Worm (Caenorhabditis elegans): ENCODE measurements around the gene capa-1.

capa-1 gene

DNA sequence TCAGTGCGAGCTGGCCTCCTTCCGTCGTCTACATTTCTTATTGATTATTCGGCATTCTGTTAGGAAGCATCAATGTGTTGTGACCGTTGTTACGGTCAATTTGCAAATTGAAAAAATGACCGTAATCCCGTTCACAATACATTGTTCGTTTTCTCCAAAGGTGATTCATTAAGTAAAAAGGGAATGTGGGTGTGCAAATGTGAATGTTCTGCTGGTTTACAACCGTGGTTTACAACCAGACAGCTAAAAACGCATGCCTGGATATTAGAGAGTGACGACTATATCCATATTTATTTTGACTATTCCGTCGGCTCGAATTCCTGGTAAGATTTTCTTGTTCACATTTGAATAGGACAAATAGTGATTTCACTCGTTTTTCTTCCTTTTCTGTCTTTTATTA, at the start of gene capa-1:
Gene capa-1 (plus strand): TSS at position 301 of the 400 bp plus-strand sequence.
- TF ChIP-seq fkh-4 (tag; optimal IDR thresholded peaks at IDR 0.05; ENCODE audit: borderline replicate concordance) (no peak), fkh-8 (tag; optimal IDR thresholded peaks at IDR 0.05) (peak; percentile 16)

DNA sequence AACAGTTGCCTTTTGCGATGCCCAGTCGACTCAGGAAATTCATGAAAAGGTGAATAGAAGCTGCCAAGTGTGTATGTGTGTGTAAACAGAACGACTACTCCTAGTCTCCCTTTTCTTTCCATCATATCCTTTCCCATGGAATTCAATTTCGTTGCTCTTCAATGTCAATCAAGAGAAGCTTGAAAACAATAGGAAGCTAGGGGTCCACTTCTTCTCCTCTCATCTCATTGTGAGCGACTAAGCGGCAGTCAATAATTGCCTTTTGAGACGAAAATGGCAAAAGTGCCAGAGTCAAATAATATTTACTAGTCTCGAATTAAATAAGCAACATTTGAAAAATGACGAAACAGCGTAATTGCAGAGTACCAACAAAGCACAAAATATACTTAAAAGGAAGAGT, 49.6 kb upstream of the capa-1 start:
- peak; percentile 44 for TF ChIP-seq lin-14 (GFP tag; optimal IDR thresholded peaks at IDR 0.05)
- peak; percentile 9 for TF ChIP-seq fkh-10 (GFP tag; optimal IDR thresholded peaks at IDR 0.05)
- no peak for TF ChIP-seq fkh-4 (tag; optimal IDR thresholded peaks at IDR 0.05; ENCODE audit: borderline replicate concordance)
- no peak for TF ChIP-seq ets-5 (GFP tag; IDR thresholded peaks at IDR 0.05)

DNA sequence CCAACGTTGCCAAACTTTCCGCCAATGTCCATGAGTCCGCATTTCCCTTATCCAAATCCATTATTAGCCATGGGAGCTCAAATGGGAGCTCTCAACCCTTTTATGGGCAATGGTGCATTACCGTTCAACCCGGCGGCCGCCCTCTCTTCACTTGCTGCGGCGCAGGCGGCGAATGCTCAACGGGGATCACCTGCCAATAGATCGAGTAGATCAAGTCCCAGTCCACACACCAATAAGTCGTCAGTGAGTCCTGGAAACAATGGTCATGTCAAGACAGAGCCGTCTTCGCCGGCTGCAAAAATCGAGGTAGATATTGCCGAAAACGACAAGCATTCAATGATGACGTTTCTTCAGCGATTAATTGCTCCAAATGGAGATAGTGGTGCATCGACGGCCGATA, 47.0 kb upstream of the capa-1 start:
- TF ChIP-seq skn-1 (tag; optimal IDR thresholded peaks at IDR 0.05) (no peak), ama-1 (optimal IDR thresholded peaks at IDR 0.05) (no peak), ceh-63 (GFP tag; optimal IDR thresholded peaks at IDR 0.05) (no peak), unc-62 (GFP tag; optimal IDR thresholded peaks at IDR 0.05) (no peak), ceh-88 (GFP tag; IDR thresholded peaks at IDR 0.05) (no peak), sox-4 (tag; optimal IDR thresholded peaks at IDR 0.05) (no peak), ets-5 (GFP tag; IDR thresholded peaks at IDR 0.05) (no peak), unc-98 (GFP tag; IDR thresholded peaks at IDR 0.05) (no peak), hlh-17 (GFP tag; optimal IDR thresholded peaks at IDR 0.05; ENCODE audit: borderline replicate concordance) (no peak), nhr-77 (tag; optimal IDR thresholded peaks at IDR 0.05) (no peak), snpc-4 (tag; optimal IDR thresholded peaks at IDR 0.05) (no peak), lin-15B (tag; optimal IDR thresholded peaks at IDR 0.05) (no peak), lir-3 (tag; optimal IDR thresholded peaks at IDR 0.05; ENCODE audit: poor library complexity) (no peak), vab-15 (tag; optimal IDR thresholded peaks at IDR 0.05) (no peak), C34B4.2 (tag; optimal IDR thresholded peaks at IDR 0.05) (no peak), fos-1 (tag; optimal IDR thresholded peaks at IDR 0.05) (no peak), mab-9 (GFP tag; IDR thresholded peaks at IDR 0.05) (no peak), lin-35 (GFP tag; optimal IDR thresholded peaks at IDR 0.05) (no peak)

DNA sequence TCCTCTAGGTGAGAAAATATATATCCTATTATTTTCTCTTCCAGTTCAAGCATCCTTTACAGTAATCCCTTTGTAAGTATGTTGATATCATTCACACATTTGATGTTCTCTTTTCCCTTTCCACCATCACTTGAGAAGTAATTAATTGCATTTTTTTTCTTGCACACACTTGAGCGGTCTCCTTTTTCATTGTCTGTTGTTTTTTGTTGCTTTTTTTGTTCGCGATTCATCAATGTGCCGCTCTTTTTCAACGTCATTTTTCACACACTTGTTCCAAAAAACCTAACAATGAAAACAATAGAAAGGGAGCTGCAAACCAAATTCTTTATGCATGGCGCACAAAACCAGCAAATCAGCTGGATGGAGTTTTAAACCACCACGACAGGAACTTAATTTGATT, 43.6 kb upstream of the capa-1 start, which contains the start of gene F49E10.4:
Gene F49E10.4 (plus strand): TSS at position 301 of the 400 bp plus-strand sequence.
- TF ChIP-seq fkh-4 (tag; optimal IDR thresholded peaks at IDR 0.05; ENCODE audit: borderline replicate concordance) (no peak), mab-9 (GFP tag; IDR thresholded peaks at IDR 0.05) (no peak)

DNA sequence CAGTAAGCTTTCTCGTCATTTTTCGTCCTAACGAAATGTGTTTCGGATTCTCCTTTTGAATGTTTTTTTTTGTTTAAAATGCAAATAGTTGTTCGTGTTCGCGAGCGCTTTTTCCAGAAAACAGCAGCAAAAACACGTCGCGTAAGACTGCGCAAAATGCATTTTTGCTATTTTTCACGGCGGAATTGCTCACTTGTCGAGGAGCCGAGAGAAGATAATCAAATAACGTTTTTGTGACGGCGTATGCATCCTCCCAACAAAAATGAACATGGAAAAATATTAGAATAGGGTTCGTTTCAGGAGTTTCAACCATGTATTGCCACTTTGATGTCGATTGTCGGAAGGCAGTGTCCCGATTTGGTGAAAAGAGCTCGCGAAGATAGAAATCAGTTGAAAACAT, 42.2 kb upstream of the capa-1 start:
- no peak for TF ChIP-seq swsn-7 (tag; optimal IDR thresholded peaks at IDR 0.05)
- TF ChIP-seq pax-3 (tag; optimal IDR thresholded peaks at IDR 0.05): no peak
- no peak for TF ChIP-seq F16B12.6 (tag; optimal IDR thresholded peaks at IDR 0.05)
- TF ChIP-seq skn-1 (tag; optimal IDR thresholded peaks at IDR 0.05): no peak
- no peak for TF ChIP-seq nhr-28 (tag; optimal IDR thresholded peaks at IDR 0.05)
- TF ChIP-seq lin-14 (GFP tag; optimal IDR thresholded peaks at IDR 0.05): peak; percentile 20
- TF ChIP-seq fkh-10 (GFP tag; optimal IDR thresholded peaks at IDR 0.05): peak; percentile 28
- no peak for TF ChIP-seq nhr-85 (tag)

DNA sequence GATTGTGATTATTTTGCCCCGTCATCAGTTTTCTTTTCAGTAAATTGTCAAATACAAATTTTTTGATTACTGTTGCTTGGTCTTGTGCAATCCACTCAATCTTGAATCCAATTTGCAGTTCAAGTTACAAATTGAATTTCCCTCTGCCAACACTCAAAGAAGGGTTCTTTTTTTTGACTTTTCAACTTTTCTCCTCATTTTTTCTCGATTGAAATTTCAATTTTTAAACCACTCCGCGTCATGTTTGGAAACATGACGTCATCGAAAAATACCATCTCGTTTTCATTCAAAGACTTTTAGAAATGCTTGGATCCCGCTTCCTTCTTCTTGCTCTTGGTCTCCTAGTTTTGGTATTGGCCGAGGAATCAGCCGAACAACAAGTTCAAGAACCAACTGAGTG, 33.6 kb upstream of the capa-1 start, which contains the start of gene flp-7:
Gene flp-7 (plus strand): TSS at position 301 of the 400 bp plus-strand sequence.
- no peak for TF ChIP-seq egl-13 (tag; optimal IDR thresholded peaks at IDR 0.05)
- no peak for TF ChIP-seq nhr-84 (tag; optimal IDR thresholded peaks at IDR 0.05)
- no peak for TF ChIP-seq skn-1 (tag; optimal IDR thresholded peaks at IDR 0.05)
- TF ChIP-seq blmp-1 (tag; optimal IDR thresholded peaks at IDR 0.05): no peak

ce11 chrX:5890080-5890479, 29.1 kb upstream of the capa-1 start, which contains the start of gene F49E10.2:
Gene F49E10.2 (plus strand): TSS chrX:5890380.
- TF ChIP-seq snu-23 (GFP tag; optimal IDR thresholded peaks at IDR 0.05) (no peak), ztf-11 (tag; optimal IDR thresholded peaks at IDR 0.05) (no peak), pag-3 (tag; optimal IDR thresholded peaks at IDR 0.05; ENCODE audit: borderline replicate concordance, insufficient read depth) (no peak), jun-1 (tag; optimal IDR thresholded peaks at IDR 0.05) (no peak), nhr-11 (tag; optimal IDR thresholded peaks at IDR 0.05) (no peak), nhr-237 (tag; optimal IDR thresholded peaks at IDR 0.05) (no peak), fkh-10 (GFP tag; optimal IDR thresholded peaks at IDR 0.05) (no peak), vab-15 (tag; optimal IDR thresholded peaks at IDR 0.05) (no peak), ztf-4 (tag; optimal IDR thresholded peaks at IDR 0.05) (no peak), sup-37 (GFP tag; optimal IDR thresholded peaks at IDR 0.05) (no peak), lin-39 (tag; optimal IDR thresholded peaks at IDR 0.05) (no peak), zip-4 (GFP tag; optimal IDR thresholded peaks at IDR 0.05) (no peak), mep-1 (tag; optimal IDR thresholded peaks at IDR 0.05) (no peak), hpl-2 (GFP tag; optimal IDR thresholded peaks at IDR 0.05) (no peak), tbx-2 (tag; optimal IDR thresholded peaks at IDR 0.05) (no peak)

All from whole organism, L1 larva.